Worm (Caenorhabditis elegans) whole organism, early embryonic: ENCODE results near the gene T02G5.3.

Source experiments
- B0310.2 ChIP-seq: sonication (generic microtip); optimal IDR thresholded peaks from 2 replicates; lab custom pipeline; 2016; ENCODE audit warnings: mild to moderate bottlenecking, missing genetic modification characterization, missing compliant biosample characterization
- F13C5.2 ChIP-seq: sonication (generic microtip); optimal IDR thresholded peaks from 2 replicates; lab custom pipeline; 2017; ENCODE audit warnings: mild to moderate bottlenecking, missing genetic modification characterization, inconsistent platforms, missing compliant biosample characterization
- aly-1 ChIP-seq: sonication (generic microtip); optimal IDR thresholded peaks from 2 replicates; lab custom pipeline; 2016; ENCODE audit warnings: missing genetic modification characterization, missing compliant biosample characterization
- ama-1 ChIP-seq: fragments of 150-350 bp; optimal IDR thresholded peaks from 2 replicates; lab custom pipeline; 2014
- ceh-13 ChIP-seq: fragments of 200-800 bp; sonication (Bioruptor generic); optimal IDR thresholded peaks from 2 replicates; lab custom pipeline; 2018; ENCODE audit warnings: mild to moderate bottlenecking, missing genetic modification characterization, missing compliant biosample characterization
- ceh-36 ChIP-seq: sonication (generic microtip); optimal IDR thresholded peaks from 2 replicates; lab custom pipeline; 2016; ENCODE audit warnings: missing genetic modification characterization, inconsistent platforms, missing compliant biosample characterization
- ets-7 ChIP-seq: sonication (generic microtip); optimal IDR thresholded peaks from 2 replicates; lab custom pipeline; 2016; ENCODE audit warnings: missing genotype, missing genetic modification characterization, missing compliant biosample characterization
- flt-1 ChIP-seq: fragments of 200-800 bp; sonication (Bioruptor generic); IDR thresholded peaks from 2 replicates; pipeline ENCODE4 v1.3.6; 2022; ENCODE audit warnings: missing genetic modification characterization, missing compliant biosample characterization
- hmbx-1 ChIP-seq: sonication (generic microtip); optimal IDR thresholded peaks from 2 replicates; lab custom pipeline; 2016; ENCODE audit warnings: mild to moderate bottlenecking, missing genetic modification characterization, missing compliant biosample characterization
- hmg-4 ChIP-seq: fragments of 200-800 bp; sonication (Bioruptor generic); optimal IDR thresholded peaks from 2 replicates; lab custom pipeline; 2018; ENCODE audit warnings: mild to moderate bottlenecking, missing genetic modification characterization, missing compliant biosample characterization
- hnd-1 ChIP-seq: sonication (generic microtip); optimal IDR thresholded peaks from 2 replicates; lab custom pipeline; 2016; ENCODE audit warnings: missing genetic modification characterization, missing compliant biosample characterization
- pes-1 ChIP-seq: fragments of 200-800 bp; sonication (Bioruptor generic); IDR thresholded peaks from 2 replicates; pipeline ENCODE4 v1.3.6; 2022; ENCODE audit warnings: missing genetic modification reagents, missing genetic modification characterization, missing compliant biosample characterization
- scrt-1 ChIP-seq: fragments of 200-800 bp; sonication (Bioruptor generic); IDR thresholded peaks from 2 replicates; pipeline ENCODE4 v1.3.6; 2022; ENCODE audit warnings: missing genetic modification characterization, missing compliant biosample characterization
- sea-1 ChIP-seq: fragments of 200-800 bp; sonication (Bioruptor generic); conservative IDR thresholded peaks from 2 replicates; pipeline ENCODE4 v1.3.6; 2022; ENCODE audit warnings: missing genetic modification characterization, missing compliant biosample characterization
- tbx-11 ChIP-seq: fragments of 200-800 bp; sonication (Bioruptor generic); IDR thresholded peaks from 2 replicates; pipeline ENCODE4 v1.3.6; 2022; ENCODE audit warnings: missing genetic modification characterization, missing compliant biosample characterization
- tbx-37 ChIP-seq: fragments of 200-800 bp; sonication (Bioruptor generic); conservative IDR thresholded peaks from 2 replicates; pipeline ENCODE4 v1.3.6; 2022; ENCODE audit warnings: missing genetic modification reagents, missing genetic modification characterization, missing compliant biosample characterization
- tra-4 ChIP-seq: sonication (generic microtip); optimal IDR thresholded peaks from 2 replicates; lab custom pipeline; 2017; ENCODE audit warnings: missing genetic modification characterization, missing compliant biosample characterization

T02G5.3 gene

ce11 chrII:7131871-7132693, 38.9 kb downstream of the T02G5.3 start, which contains the start of the genes T07F8.4 and gld-3:
Gene T07F8.4, minus strand, starts transcription at chrII:7132032.
Gene gld-3, plus strand, starts transcription at chrII:7132643.
- TF ChIP-seq scrt-1 (GFP tag; lab: Robert Waterston, UW) (no peak), ets-7 (tag; lab: Kevin White, UChicago) (no peak), hmbx-1 (tag; lab: Kevin White, UChicago) (no peak)

- no peak for TF ChIP-seq ceh-36
Measured at ce11 chrII:7139064-7139463, 45.9 kb downstream of the T02G5.3 start.

ce11 chrII:7144307-7144706, 51.1 kb downstream of the T02G5.3 start, which contains the start of gene npr-31:
Gene npr-31, plus strand, starts transcription at chrII:7144607.
- TF ChIP-seq pes-1 (GFP tag; lab: Robert Waterston, UW) (no peak), B0310.2 (no peak), ceh-36 (no peak), ets-7 (tag; lab: Kevin White, UChicago) (no peak), sea-1 (GFP tag; lab: Robert Waterston, UW) (no peak), tbx-37 (GFP tag; lab: Robert Waterston, UW) (no peak), tbx-11 (no peak), hmbx-1 (tag; lab: Kevin White, UChicago) (no peak), hmg-4 (GFP tag; lab: Kevin White, UChicago) (no peak), ama-1 (lab: Kevin White, UChicago) (no peak), hnd-1 (no peak), aly-1 (tag; lab: Kevin White, UChicago) (no peak)

- TF ChIP-seq scrt-1 (GFP tag; lab: Robert Waterston, UW) (no peak), sea-1 (GFP tag; lab: Robert Waterston, UW) (no peak), tbx-37 (GFP tag; lab: Robert Waterston, UW) (no peak), ceh-36 (no peak), tra-4 (no peak)
Measured at ce11 chrII:7146240-7146639, 53.1 kb downstream of the T02G5.3 start.

ce11 chrII:7147550-7147949, 54.4 kb downstream of the T02G5.3 start:
- TF ChIP-seq sea-1 (GFP tag; lab: Robert Waterston, UW): no peak
- TF ChIP-seq ceh-36: no peak
- TF ChIP-seq scrt-1 (GFP tag; lab: Robert Waterston, UW): no peak
- TF ChIP-seq F13C5.2 (tag; lab: Kevin White, UChicago): no peak
- no peak for TF ChIP-seq tbx-11
- no peak for TF ChIP-seq tra-4
- no peak for TF ChIP-seq hnd-1
- TF ChIP-seq flt-1 (GFP tag; lab: Robert Waterston, UW): no peak
- TF ChIP-seq hmg-4 (GFP tag; lab: Kevin White, UChicago): no peak
- TF ChIP-seq pes-1 (GFP tag; lab: Robert Waterston, UW): no peak
- no peak for TF ChIP-seq ets-7 (tag; lab: Kevin White, UChicago)
- TF ChIP-seq ama-1 (lab: Kevin White, UChicago): no peak
- no peak for TF ChIP-seq tbx-37 (GFP tag; lab: Robert Waterston, UW)
- no peak for TF ChIP-seq B0310.2
- TF ChIP-seq hmbx-1 (tag; lab: Kevin White, UChicago): no peak
- no peak for TF ChIP-seq ceh-13
- no peak for TF ChIP-seq aly-1 (tag; lab: Kevin White, UChicago)

ce11 chrII:7148099-7148498, 54.9 kb downstream of the T02G5.3 start, which contains the start of gene T07F8.1:
Gene T07F8.1, plus strand, starts transcription at chrII:7148399.
- TF ChIP-seq tra-4: no peak
- TF ChIP-seq sea-1 (GFP tag; lab: Robert Waterston, UW): no peak
- no peak for TF ChIP-seq ceh-13
- TF ChIP-seq aly-1 (tag; lab: Kevin White, UChicago): no peak
- TF ChIP-seq pes-1 (GFP tag; lab: Robert Waterston, UW): no peak
- no peak for TF ChIP-seq tbx-37 (GFP tag; lab: Robert Waterston, UW)
- TF ChIP-seq flt-1 (GFP tag; lab: Robert Waterston, UW): no peak
- TF ChIP-seq ama-1 (lab: Kevin White, UChicago): no peak
